ENCODE assay signal across 3 fruit fly cellular contexts in genomic region chr3L:958605-959004, dm6.
TF ChIP-seq lines count a peak whose summit lies in the region.

No protein-coding gene starts in this region.

- TF ChIP-seq CTCF in whole organism, embryonic (GFP tag; optimal IDR thresholded peaks at IDR 0.05; lab: Kevin White, UChicago): no peak

TF ChIP-seq in whole organism, embryonic, 481 proteins besides CTCF, POLR2A, EP300 and RAD21 (continues in another document):
- TF ChIP-seq Fer2 (tag; optimal IDR thresholded peaks at IDR 0.05; lab: Kevin White, UChicago) (no peak), zfh1 (GFP tag; IDR thresholded peaks at IDR 0.05; lab: Robert Waterston, UW) (no peak), CG15514 (GFP tag; optimal IDR thresholded peaks at IDR 0.05; lab: Kevin White, UChicago) (no peak), CG14441 (GFP tag; IDR thresholded peaks at IDR 0.05; lab: Robert Waterston, UW) (no peak), HmgD (GFP tag; optimal IDR thresholded peaks at IDR 0.05; lab: Kevin White, UChicago) (no peak), lilli (GFP tag; optimal IDR thresholded peaks at IDR 0.05; lab: Kevin White, UChicago) (no peak), CG10267 (tag; optimal IDR thresholded peaks at IDR 0.05; lab: Kevin White, UChicago) (no peak), grn (GFP tag; optimal IDR thresholded peaks at IDR 0.05; lab: Kevin White, UChicago) (peak; percentile 96), az2 (GFP tag; optimal IDR thresholded peaks at IDR 0.05; lab: Kevin White, UChicago) (no peak), CG2129 (GFP tag; IDR thresholded peaks at IDR 0.05; lab: Robert Waterston, UW; ENCODE audit: partially characterized antibody) (no peak), chinmo (GFP tag; IDR thresholded peaks at IDR 0.05; lab: Robert Waterston, UW; ENCODE audit: partially characterized antibody) (0 out of 4 replicates have a peak, but pooled peaks have one; percentile 40), CG3995 (GFP tag; optimal IDR thresholded peaks at IDR 0.05; lab: Kevin White, UChicago) (no peak), Pdp1 (GFP tag; optimal IDR thresholded peaks at IDR 0.05; lab: Kevin White, UChicago) (peak in 1 of 2 experiments; percentile 25), exex (tag; optimal IDR thresholded peaks at IDR 0.05; lab: Kevin White, UChicago) (peak; percentile 98), CG34376 (GFP tag; optimal IDR thresholded peaks at IDR 0.05; lab: Kevin White, UChicago) (peak; percentile 86), CG6175 (GFP tag; IDR thresholded peaks at IDR 0.05; lab: Robert Waterston, UW) (peak; percentile 28; the same call in 1 of the 3 replicates), Meics (GFP tag; optimal IDR thresholded peaks at IDR 0.05; lab: Kevin White, UChicago) (no peak), CoRest (tag; optimal IDR thresholded peaks at IDR 0.05; lab: Kevin White, UChicago) (no peak), sisA (GFP tag; IDR thresholded peaks at IDR 0.05; lab: Robert Waterston, UW) (no peak), CG7357 (GFP tag; IDR thresholded peaks at IDR 0.05; lab: Robert Waterston, UW) (no peak), CG6689 (GFP tag; IDR thresholded peaks at IDR 0.05; lab: Robert Waterston, UW) (no peak), Usf (GFP tag; optimal IDR thresholded peaks at IDR 0.05; lab: Kevin White, UChicago) (no peak), croc (GFP tag; conservative IDR thresholded peaks at IDR 0.05; lab: Robert Waterston, UW) (no peak), fd3F (GFP tag; optimal IDR thresholded peaks at IDR 0.05; lab: Kevin White, UChicago) (no peak), Hr51 (GFP tag; optimal IDR thresholded peaks at IDR 0.05; lab: Kevin White, UChicago) (no peak), mirr (GFP tag; optimal IDR thresholded peaks at IDR 0.05; lab: Kevin White, UChicago) (peak; percentile 67), vnd (GFP tag; IDR thresholded peaks at IDR 0.05; lab: Robert Waterston, UW; ENCODE audit: partially characterized antibody) (no peak), Vsx1 (GFP tag; optimal IDR thresholded peaks at IDR 0.05; lab: Kevin White, UChicago) (peak; percentile 65), CG13424 (tag; optimal IDR thresholded peaks at IDR 0.05; lab: Kevin White, UChicago) (no peak), hth (optimal IDR thresholded peaks at IDR 0.05; lab: Kevin White, UChicago) (no peak), PHDP (tag; optimal IDR thresholded peaks at IDR 0.05; lab: Kevin White, UChicago) (no peak)

TF ChIP-seq in whole organism, prepupa, 60 proteins besides CTCF, POLR2A, EP300 and RAD21:
- no peak for TF ChIP-seq Ets96B (tag; optimal IDR thresholded peaks at IDR 0.05; lab: Kevin White, UChicago)
- TF ChIP-seq svp (GFP tag; lab: Kevin White, UChicago): peak; percentile 96

TF ChIP-seq in whole organism, wandering third instar larva, 38 proteins besides CTCF, POLR2A, EP300 and RAD21:
- TF ChIP-seq CG9705 (GFP tag; optimal IDR thresholded peaks at IDR 0.05; lab: Kevin White, UChicago) (no peak), CrebA (GFP tag; optimal IDR thresholded peaks at IDR 0.05; lab: Kevin White, UChicago; ENCODE audit: borderline replicate concordance) (no peak), woc (GFP tag; optimal IDR thresholded peaks at IDR 0.05; lab: Kevin White, UChicago) (no peak), dl (GFP tag; optimal IDR thresholded peaks at IDR 0.05; lab: Kevin White, UChicago; ENCODE audit: insufficient read depth in 1 of 2, partially characterized antibody in 2 of 2) (no peak), Dfd (GFP tag; optimal IDR thresholded peaks at IDR 0.05; lab: Kevin White, UChicago) (no peak), dsf (GFP tag; optimal IDR thresholded peaks at IDR 0.05; lab: Kevin White, UChicago; ENCODE audit: borderline replicate concordance) (no peak), Rel (GFP tag; optimal IDR thresholded peaks at IDR 0.05; lab: Kevin White, UChicago) (no peak), Rel (tag; optimal IDR thresholded peaks at IDR 0.05; lab: Kevin White, UChicago) (peak; percentile 46), h (GFP tag; optimal IDR thresholded peaks at IDR 0.05; lab: Kevin White, UChicago) (peak; percentile 70), jim (GFP tag; optimal IDR thresholded peaks at IDR 0.05; lab: Kevin White, UChicago) (no peak), usp (GFP tag; optimal IDR thresholded peaks at IDR 0.05; lab: Kevin White, UChicago) (no peak), CG32264 (GFP tag; optimal IDR thresholded peaks at IDR 0.05; lab: Kevin White, UChicago) (no peak), Abd-B (GFP tag; optimal IDR thresholded peaks at IDR 0.05; lab: Kevin White, UChicago) (no peak), Mio (GFP tag; optimal IDR thresholded peaks at IDR 0.05; lab: Kevin White, UChicago) (no peak), brk (GFP tag; optimal IDR thresholded peaks at IDR 0.05; lab: Kevin White, UChicago) (no peak), ey (GFP tag; optimal IDR thresholded peaks at IDR 0.05; lab: Kevin White, UChicago) (no peak), GATAd (GFP tag; optimal IDR thresholded peaks at IDR 0.05; lab: Kevin White, UChicago) (no peak), Hr78 (GFP tag; optimal IDR thresholded peaks at IDR 0.05; lab: Kevin White, UChicago) (no peak)
